Fruit fly (Drosophila melanogaster): Measurements from ENCODE around the gene CG34164.

Gene CG34164

DNA sequence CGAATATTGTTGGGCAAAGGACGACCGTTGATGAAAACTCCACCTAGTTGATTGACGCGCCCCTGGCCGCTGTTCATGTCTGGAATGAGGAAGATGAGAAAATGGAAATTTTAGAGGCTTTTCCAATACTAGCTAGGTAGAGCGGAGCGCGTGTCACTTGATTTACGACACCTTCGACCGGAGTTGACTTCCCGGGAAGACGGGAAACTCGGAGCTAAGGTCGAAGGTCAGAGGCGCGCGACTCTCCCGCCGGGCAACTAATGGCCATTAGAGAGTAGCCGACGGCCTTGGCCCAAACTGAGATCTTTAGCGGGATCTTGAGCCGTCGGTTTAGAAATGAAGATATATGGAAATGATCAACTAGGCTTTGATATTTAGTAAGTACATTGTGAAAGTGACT lies 28.9 kb downstream of the CG34164 start:
- TF ChIP-seq Lpt (GFP tag; optimal IDR thresholded peaks at IDR 0.05): no peak
- no peak for TF ChIP-seq spab (GFP tag; optimal IDR thresholded peaks at IDR 0.05)
- TF ChIP-seq svp (GFP tag): no peak
- no peak for TF ChIP-seq ss (GFP tag; optimal IDR thresholded peaks at IDR 0.05)
- TF ChIP-seq vri (GFP tag; optimal IDR thresholded peaks at IDR 0.05): no peak
- TF ChIP-seq CG11294 (GFP tag; IDR thresholded peaks at IDR 0.05): no peak
- no peak for TF ChIP-seq CG1621 (tag; optimal IDR thresholded peaks at IDR 0.05)
- TF ChIP-seq topi (GFP tag; optimal IDR thresholded peaks at IDR 0.05): no peak
- TF ChIP-seq CG32006 (GFP tag; optimal IDR thresholded peaks at IDR 0.05): no peak
- TF ChIP-seq salr (GFP tag; optimal IDR thresholded peaks at IDR 0.05): no peak
- TF ChIP-seq CG16779 (tag; optimal IDR thresholded peaks at IDR 0.05): no peak
- TF ChIP-seq pdm3 (GFP tag; optimal IDR thresholded peaks at IDR 0.05): no peak
- no peak for TF ChIP-seq CG15336 (GFP tag; IDR thresholded peaks at IDR 0.05)
- TF ChIP-seq CG3919 (GFP tag; optimal IDR thresholded peaks at IDR 0.05): no peak
- TF ChIP-seq dac (GFP tag; optimal IDR thresholded peaks at IDR 0.05): no peak
- TF ChIP-seq CG4318 (GFP tag; optimal IDR thresholded peaks at IDR 0.05): no peak
- no peak for TF ChIP-seq Eip78C (GFP tag)
- no peak for TF ChIP-seq esn (GFP tag; optimal IDR thresholded peaks at IDR 0.05)

DNA sequence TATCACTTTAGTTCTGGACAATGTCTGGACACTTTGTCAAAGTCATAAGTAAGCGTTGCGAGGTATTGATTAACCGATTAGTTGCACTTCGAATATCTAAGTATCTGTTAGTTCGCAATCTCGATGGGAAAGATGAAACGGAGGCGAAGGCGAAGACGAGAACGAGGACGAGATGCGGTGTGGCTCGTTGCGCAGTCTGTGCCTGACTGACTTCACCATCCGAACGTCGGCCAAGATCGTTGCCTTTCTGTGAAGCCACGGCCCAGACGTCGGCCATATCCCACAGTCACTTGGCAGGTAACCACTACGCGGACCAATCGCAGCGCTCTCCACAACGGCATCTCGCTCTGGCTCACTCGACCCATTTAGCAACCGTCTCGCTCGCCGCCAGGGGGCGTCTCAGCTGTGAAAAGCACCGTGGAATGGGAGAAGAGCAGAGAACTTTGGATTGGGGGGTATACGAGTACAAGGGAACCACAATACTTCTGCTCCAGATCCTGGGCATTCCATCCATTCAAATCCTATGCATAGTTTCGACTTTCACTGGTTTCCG lies 29.5 kb downstream of the CG34164 start, which contains the start of gene prd:
Gene prd (minus strand): TSS at position 209 of the 553 bp plus-strand sequence.
- TF ChIP-seq dac (GFP tag; optimal IDR thresholded peaks at IDR 0.05) (no peak), dsx (GFP tag; optimal IDR thresholded peaks at IDR 0.05; ENCODE audit: poor library complexity, severe bottlenecking) (no peak), CG15336 (GFP tag; IDR thresholded peaks at IDR 0.05) (no peak), CG4318 (GFP tag; optimal IDR thresholded peaks at IDR 0.05) (no peak), CG32006 (GFP tag; optimal IDR thresholded peaks at IDR 0.05) (no peak), Lpt (GFP tag; optimal IDR thresholded peaks at IDR 0.05) (no peak), CG8632 (GFP tag; optimal IDR thresholded peaks at IDR 0.05) (no peak), svp (GFP tag) (no peak), CG8319 (GFP tag; optimal IDR thresholded peaks at IDR 0.05) (no peak), CG11294 (GFP tag; IDR thresholded peaks at IDR 0.05) (no peak), fd59A (GFP tag; optimal IDR thresholded peaks at IDR 0.05) (no peak), CG3919 (GFP tag; optimal IDR thresholded peaks at IDR 0.05) (no peak), CG6854 (GFP tag; optimal IDR thresholded peaks at IDR 0.05) (no peak), CG11762 (GFP tag; optimal IDR thresholded peaks at IDR 0.05; ENCODE audit: insufficient read depth) (no peak), Ets21C (GFP tag; optimal IDR thresholded peaks at IDR 0.05) (no peak), spab (GFP tag; optimal IDR thresholded peaks at IDR 0.05) (no peak), CG11902 (GFP tag; optimal IDR thresholded peaks at IDR 0.05) (no peak)

DNA sequence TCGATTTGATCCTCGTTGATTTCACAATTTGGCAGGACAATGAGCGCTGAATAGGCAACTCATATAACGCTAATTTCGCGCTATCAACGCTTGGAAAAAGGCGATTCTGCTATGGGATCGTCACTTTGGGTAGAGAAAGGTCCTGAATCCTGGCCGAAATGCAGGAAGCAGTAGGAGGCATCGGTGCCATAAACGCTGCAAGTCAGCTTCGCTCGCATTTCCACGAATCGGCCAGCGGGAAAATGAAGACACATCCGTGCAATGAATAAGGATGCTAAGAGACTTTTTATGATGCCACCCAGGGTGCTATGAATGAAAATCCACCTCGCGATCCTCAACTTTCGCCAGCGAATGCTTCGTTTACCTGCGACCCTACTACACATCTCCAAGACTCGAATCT lies 31.3 kb downstream of the CG34164 start:
- no peak for TF ChIP-seq Lpt (GFP tag; optimal IDR thresholded peaks at IDR 0.05)
- no peak for TF ChIP-seq fd85E (GFP tag; optimal IDR thresholded peaks at IDR 0.05)
- TF ChIP-seq dac (GFP tag; optimal IDR thresholded peaks at IDR 0.05): no peak
- TF ChIP-seq Gug (GFP tag; IDR thresholded peaks at IDR 0.05): no peak
- TF ChIP-seq pdm3 (GFP tag; optimal IDR thresholded peaks at IDR 0.05): no peak
- no peak for TF ChIP-seq CG7368 (GFP tag; optimal IDR thresholded peaks at IDR 0.05)
- TF ChIP-seq Hr38 (GFP tag; optimal IDR thresholded peaks at IDR 0.05): no peak
- no peak for TF ChIP-seq eg (GFP tag; IDR thresholded peaks at IDR 0.05)
- no peak for TF ChIP-seq Eip75B (GFP tag; optimal IDR thresholded peaks at IDR 0.05)
- no peak for TF ChIP-seq esn (GFP tag; optimal IDR thresholded peaks at IDR 0.05)
- TF ChIP-seq CG32006 (GFP tag; optimal IDR thresholded peaks at IDR 0.05): no peak
- TF ChIP-seq topi (GFP tag; optimal IDR thresholded peaks at IDR 0.05): no peak
- TF ChIP-seq achi (GFP tag; optimal IDR thresholded peaks at IDR 0.05): no peak
- TF ChIP-seq CG11902 (GFP tag; optimal IDR thresholded peaks at IDR 0.05): no peak
- no peak for TF ChIP-seq CG8119 (GFP tag; IDR thresholded peaks at IDR 0.05)

DNA sequence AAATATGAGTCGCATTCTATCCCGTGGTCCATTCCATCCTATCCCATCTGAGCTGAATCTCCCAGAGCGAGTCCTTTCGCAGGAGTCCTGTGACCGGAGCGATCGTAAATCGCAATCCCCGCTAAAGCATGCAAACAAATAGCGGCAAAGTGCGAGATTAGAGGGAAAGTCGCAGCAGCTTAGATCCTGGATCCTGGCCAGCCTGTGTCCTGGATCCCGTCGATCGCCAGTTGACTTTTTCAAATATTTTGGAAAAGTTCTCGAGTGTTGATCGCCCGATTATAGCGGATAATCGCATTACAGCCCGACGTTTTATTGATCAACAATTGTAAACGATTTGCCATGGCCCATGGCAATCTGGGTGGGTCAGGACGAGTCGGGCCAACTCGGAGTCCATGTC lies 33.0 kb downstream of the CG34164 start:
- TF ChIP-seq CG6276 (GFP tag; optimal IDR thresholded peaks at IDR 0.05) (no peak), CG9139 (GFP tag; optimal IDR thresholded peaks at IDR 0.05) (no peak), CG32006 (GFP tag; optimal IDR thresholded peaks at IDR 0.05) (no peak), CG6854 (GFP tag; optimal IDR thresholded peaks at IDR 0.05) (no peak), CG1621 (tag; optimal IDR thresholded peaks at IDR 0.05) (no peak), CG4318 (GFP tag; optimal IDR thresholded peaks at IDR 0.05) (no peak), OdsH (GFP tag; optimal IDR thresholded peaks at IDR 0.05) (no peak), Smox (GFP tag; optimal IDR thresholded peaks at IDR 0.05) (no peak), Eip75B (GFP tag; optimal IDR thresholded peaks at IDR 0.05) (no peak), Eip93F (GFP tag; optimal IDR thresholded peaks at IDR 0.05) (no peak), Lpt (GFP tag; optimal IDR thresholded peaks at IDR 0.05) (no peak), Hr39 (GFP tag; optimal IDR thresholded peaks at IDR 0.05) (no peak), Ets96B (tag; optimal IDR thresholded peaks at IDR 0.05) (no peak), CG6808 (GFP tag; optimal IDR thresholded peaks at IDR 0.05) (no peak), ss (GFP tag; optimal IDR thresholded peaks at IDR 0.05) (no peak)

All from whole organism, prepupa.